Fruit fly (Drosophila melanogaster) whole organism, embryonic: Measurements from ENCODE around the gene snk.

ENCODE experiments used
- Aef1 ChIP-seq: fragments of 200-800 bp; sonication (Bioruptor generic); IDR thresholded peaks from 3 replicates; pipeline ENCODE4 v1.3.6; 2022; ENCODE audit warnings: missing biosample characterization, missing genetic modification characterization
- CG10267 ChIP-seq: fragments of 200-800 bp; sonication (Bioruptor generic); optimal IDR thresholded peaks from 2 replicates; lab custom pipeline; 2018; ENCODE audit warnings: missing biosample characterization, mild to moderate bottlenecking, missing genetic modification characterization, moderate library complexity
- CG10959 ChIP-seq: fragments of 200-800 bp; sonication (Bioruptor generic); IDR thresholded peaks from 2 replicates; pipeline ENCODE4 v1.3.6; 2022; ENCODE audit warnings: missing biosample characterization, missing genetic modification characterization
- CG12104 ChIP-seq: fragments of 200-800 bp; sonication (Bioruptor generic); optimal IDR thresholded peaks from 3 replicates; lab custom pipeline; 2016; ENCODE audit warnings: missing biosample characterization, missing genetic modification characterization
- CG1233 ChIP-seq: fragments of 200-800 bp; sonication (Bioruptor generic); optimal IDR thresholded peaks from 4 replicates; lab custom pipeline; 2018; ENCODE audit warnings: missing biosample characterization, mild to moderate bottlenecking, missing genetic modification characterization
- CG12391 ChIP-seq: fragments of 200-800 bp; sonication (Bioruptor generic); optimal IDR thresholded peaks from 3 replicates; lab custom pipeline; 2018; ENCODE audit warnings: missing biosample characterization, mild to moderate bottlenecking, missing genetic modification characterization, moderate library complexity
- CG13287 ChIP-seq: fragments of 200-800 bp; sonication (Bioruptor generic); IDR thresholded peaks from 2 replicates; pipeline ENCODE4 v1.3.6; 2022; ENCODE audit warnings: missing biosample characterization, missing genetic modification characterization; ENCODE audit not compliant: partially characterized antibody
- CG17802 ChIP-seq: fragments of 200-800 bp; sonication (Bioruptor generic); optimal IDR thresholded peaks from 2 replicates; lab custom pipeline; 2018; ENCODE audit warnings: missing biosample characterization, mild to moderate bottlenecking, missing genetic modification characterization, moderate library complexity
- CG17829 ChIP-seq: fragments of 200-800 bp; optimal IDR thresholded peaks from 2 replicates; lab custom pipeline; 2019; ENCODE audit warnings: missing biosample characterization, mild to moderate bottlenecking, missing genetic modification characterization, moderate library complexity
- CG1832 ChIP-seq: fragments of 200-800 bp; sonication (Bioruptor generic); optimal IDR thresholded peaks from 2 replicates; lab custom pipeline; 2017; ENCODE audit warnings: missing biosample characterization, mild to moderate bottlenecking, missing genetic modification characterization, inconsistent platforms
- CG2129 ChIP-seq: fragments of 200-800 bp; sonication (Bioruptor generic); IDR thresholded peaks from 2 replicates; pipeline ENCODE4 v1.3.6; 2022; ENCODE audit warnings: missing biosample characterization, missing genetic modification characterization; ENCODE audit not compliant: partially characterized antibody
- CG31388 ChIP-seq: fragments of 200-800 bp; sonication (Bioruptor generic); optimal IDR thresholded peaks from 2 replicates; lab custom pipeline; 2016; ENCODE audit warnings: missing biosample characterization, missing genetic modification characterization
- CG34376 ChIP-seq: fragments of 200-800 bp; sonication (Bioruptor generic); optimal IDR thresholded peaks from 2 replicates; lab custom pipeline; 2018; ENCODE audit warnings: missing biosample characterization, mild to moderate bottlenecking, missing genetic modification characterization
- CG4282 ChIP-seq: fragments of 200-800 bp; sonication (Bioruptor generic); optimal IDR thresholded peaks from 2 replicates; lab custom pipeline; 2016; ENCODE audit warnings: missing biosample characterization, missing genetic modification characterization
- CG4328 ChIP-seq: fragments of 200-800 bp; sonication (Bioruptor generic); optimal IDR thresholded peaks from 3 replicates; lab custom pipeline; 2017; ENCODE audit warnings: missing biosample characterization, missing genetic modification reagents, missing genetic modification characterization
- CG4360 ChIP-seq: fragments of 200-800 bp; sonication (Bioruptor generic); IDR thresholded peaks from 2 replicates; pipeline ENCODE4 v1.3.6; 2022; ENCODE audit warnings: missing biosample characterization, missing genetic modification characterization
- CG6654 ChIP-seq: fragments of 200-800 bp; sonication (Bioruptor generic); optimal IDR thresholded peaks from 2 replicates; lab custom pipeline; 2017; ENCODE audit warnings: missing biosample characterization, mild to moderate bottlenecking, missing genetic modification characterization
- CG6813 ChIP-seq: fragments of 200-800 bp; sonication (Bioruptor generic); optimal IDR thresholded peaks from 2 replicates; lab custom pipeline; 2017; ENCODE audit warnings: missing biosample characterization, missing genetic modification characterization, mild to moderate bottlenecking, moderate library complexity, missing genetic modification reagents
- CoRest ChIP-seq: fragments of 200-800 bp; sonication (Bioruptor generic); optimal IDR thresholded peaks from 3 replicates; lab custom pipeline; 2018; ENCODE audit warnings: missing biosample characterization, mild to moderate bottlenecking, missing genetic modification characterization, moderate library complexity
- Dref ChIP-seq: fragments of 200-800 bp; sonication (Bioruptor generic); IDR thresholded peaks from 2 replicates; pipeline ENCODE4 v1.3.6; 2022; ENCODE audit warnings: missing biosample characterization, missing genetic modification characterization
- Hmr ChIP-seq: fragments of 200-800 bp; sonication (Bioruptor generic); optimal IDR thresholded peaks from 3 replicates; lab custom pipeline; 2017; ENCODE audit warnings: mild to moderate bottlenecking, missing biosample characterization, missing genetic modification reagents, missing genetic modification characterization
- Nf-YA ChIP-seq: fragments of 200-800 bp; sonication (Bioruptor generic); IDR thresholded peaks from 2 replicates; pipeline ENCODE4 v1.3.6; 2022; ENCODE audit warnings: missing biosample characterization, missing genetic modification characterization
- Opbp ChIP-seq: fragments of 200-800 bp; sonication (Bioruptor generic); IDR thresholded peaks from 3 replicates; pipeline ENCODE4 v1.3.6; 2022; ENCODE audit warnings: missing biosample characterization, missing genetic modification characterization; ENCODE audit not compliant: partially characterized antibody
- Sry-β ChIP-seq: fragments of 200-800 bp; sonication (Bioruptor generic); optimal IDR thresholded peaks from 2 replicates; lab custom pipeline; 2018; ENCODE audit warnings: missing biosample characterization, mild to moderate bottlenecking, missing genetic modification characterization, moderate library complexity
- al ChIP-seq: fragments of 200-800 bp; sonication (Bioruptor generic); IDR thresholded peaks from 2 replicates; pipeline ENCODE4 v1.3.6; 2022; ENCODE audit warnings: missing biosample characterization, missing genetic modification characterization
- br ChIP-seq: fragments of >200 bp; optimal IDR thresholded peaks from 2 replicates; lab custom pipeline; 2017
- caup ChIP-seq: fragments of 200-800 bp; sonication (Bioruptor generic); optimal IDR thresholded peaks from 3 replicates; lab custom pipeline; 2017; ENCODE audit warnings: missing biosample characterization, mild to moderate bottlenecking, missing genetic modification characterization, moderate library complexity; ENCODE audit not compliant: severe bottlenecking
- cg ChIP-seq: fragments of 200-800 bp; sonication (Bioruptor generic); optimal IDR thresholded peaks from 3 replicates; lab custom pipeline; 2019; ENCODE audit warnings: missing biosample characterization, mild to moderate bottlenecking, missing genetic modification characterization, moderate library complexity
- croc ChIP-seq: fragments of 200-800 bp; sonication (Bioruptor generic); conservative IDR thresholded peaks from 3 replicates; pipeline ENCODE4 v1.3.6; 2022; ENCODE audit warnings: missing biosample characterization, missing genetic modification characterization
- gcm ChIP-seq: fragments of 200-800 bp; sonication (Bioruptor generic); optimal IDR thresholded peaks from 2 replicates; lab custom pipeline; 2019; ENCODE audit warnings: missing biosample characterization, mild to moderate bottlenecking, missing genetic modification characterization, moderate library complexity
- gro ChIP-seq: fragments of 200-800 bp; sonication (Bioruptor generic); optimal IDR thresholded peaks from 2 replicates; lab custom pipeline; 2016; ENCODE audit warnings: missing biosample characterization, missing genetic modification characterization
- h ChIP-seq: fragments of >200 bp; optimal IDR thresholded peaks from 2 replicates; lab custom pipeline; 2017
- jing ChIP-seq: fragments of 200-800 bp; sonication (Bioruptor generic); optimal IDR thresholded peaks from 2 replicates; lab custom pipeline; 2018; ENCODE audit warnings: missing biosample characterization, mild to moderate bottlenecking, missing genetic modification characterization
- jumu ChIP-seq: fragments of 200-800 bp; sonication (Bioruptor generic); optimal IDR thresholded peaks from 3 replicates; lab custom pipeline; 2016; ENCODE audit warnings: missing biosample characterization, missing genetic modification characterization
- kah ChIP-seq: fragments of 200-800 bp; sonication (Bioruptor generic); optimal IDR thresholded peaks from 2 replicates; lab custom pipeline; 2018; ENCODE audit warnings: missing biosample characterization, mild to moderate bottlenecking, missing genetic modification characterization
- kay ChIP-seq: fragments of 200-800 bp; sonication (Bioruptor generic); optimal IDR thresholded peaks from 2 replicates; lab custom pipeline; 2016; ENCODE audit warnings: missing biosample characterization, missing genetic modification characterization
- mirr ChIP-seq: fragments of 200-800 bp; sonication (Bioruptor generic); optimal IDR thresholded peaks from 3 replicates; lab custom pipeline; 2018; ENCODE audit warnings: missing biosample characterization, mild to moderate bottlenecking, missing genetic modification characterization
- nom ChIP-seq: fragments of 200-800 bp; sonication (Bioruptor generic); optimal IDR thresholded peaks from 2 replicates; lab custom pipeline; 2017; ENCODE audit warnings: missing biosample characterization, missing genetic modification characterization, mild to moderate bottlenecking, moderate library complexity, missing genetic modification reagents
- org-1 ChIP-seq: fragments of 200-800 bp; sonication (Bioruptor generic); optimal IDR thresholded peaks from 2 replicates; lab custom pipeline; 2017; ENCODE audit warnings: missing biosample characterization, missing genetic modification characterization
- pb ChIP-seq: fragments of 200-800 bp; sonication (Bioruptor generic); optimal IDR thresholded peaks from 3 replicates; lab custom pipeline; 2016; ENCODE audit warnings: missing biosample characterization, missing genetic modification characterization
- phol ChIP-seq: fragments of 200-800 bp; sonication (Bioruptor generic); optimal IDR thresholded peaks from 3 replicates; lab custom pipeline; 2018; ENCODE audit warnings: missing biosample characterization, mild to moderate bottlenecking, missing genetic modification characterization, moderate library complexity
- pum ChIP-seq: fragments of 200-800 bp; sonication (Bioruptor generic); optimal IDR thresholded peaks from 2 replicates; lab custom pipeline; 2016; ENCODE audit warnings: missing biosample characterization, missing genetic modification characterization
- sens ChIP-seq: fragments of 200-800 bp; sonication (Bioruptor generic); peaks from one replicate; lab custom pipeline; 2016; ENCODE audit warnings: missing biosample characterization, missing genetic modification characterization
- tll ChIP-seq, 2 experiments: fragments of 200-800 bp in 1 of 2; fragments of >200 bp in 1 of 2; sonication (Bioruptor generic) in 1 of 2; optimal IDR thresholded peaks; 2 replicates each; lab custom pipeline; 2017 to 2019; ENCODE audit warnings: missing biosample characterization in 2 of 2, missing genetic modification characterization in 2 of 2, mild to moderate bottlenecking in 1 of 2, moderate library complexity in 1 of 2
- tna ChIP-seq: fragments of 200-800 bp; sonication (Bioruptor generic); IDR thresholded peaks from 2 replicates; pipeline ENCODE4 v1.3.6; 2022; ENCODE audit warnings: missing biosample characterization, missing genetic modification characterization; ENCODE audit not compliant: partially characterized antibody
- toy ChIP-seq: fragments of 200-800 bp; sonication (Bioruptor generic); IDR thresholded peaks from 2 replicates; pipeline ENCODE4 v1.3.6; 2022; ENCODE audit warnings: missing biosample characterization, missing genetic modification characterization
- vnd ChIP-seq: fragments of 200-800 bp; sonication (Bioruptor generic); IDR thresholded peaks from 3 replicates; pipeline ENCODE4 v1.3.6; 2022; ENCODE audit warnings: missing biosample characterization, missing genetic modification characterization; ENCODE audit not compliant: partially characterized antibody
- zen ChIP-seq: fragments of 200-800 bp; sonication (Bioruptor generic); optimal IDR thresholded peaks from 3 replicates; lab custom pipeline; 2018; ENCODE audit warnings: missing biosample characterization, mild to moderate bottlenecking, missing genetic modification characterization, moderate library complexity

snk gene

DNA sequence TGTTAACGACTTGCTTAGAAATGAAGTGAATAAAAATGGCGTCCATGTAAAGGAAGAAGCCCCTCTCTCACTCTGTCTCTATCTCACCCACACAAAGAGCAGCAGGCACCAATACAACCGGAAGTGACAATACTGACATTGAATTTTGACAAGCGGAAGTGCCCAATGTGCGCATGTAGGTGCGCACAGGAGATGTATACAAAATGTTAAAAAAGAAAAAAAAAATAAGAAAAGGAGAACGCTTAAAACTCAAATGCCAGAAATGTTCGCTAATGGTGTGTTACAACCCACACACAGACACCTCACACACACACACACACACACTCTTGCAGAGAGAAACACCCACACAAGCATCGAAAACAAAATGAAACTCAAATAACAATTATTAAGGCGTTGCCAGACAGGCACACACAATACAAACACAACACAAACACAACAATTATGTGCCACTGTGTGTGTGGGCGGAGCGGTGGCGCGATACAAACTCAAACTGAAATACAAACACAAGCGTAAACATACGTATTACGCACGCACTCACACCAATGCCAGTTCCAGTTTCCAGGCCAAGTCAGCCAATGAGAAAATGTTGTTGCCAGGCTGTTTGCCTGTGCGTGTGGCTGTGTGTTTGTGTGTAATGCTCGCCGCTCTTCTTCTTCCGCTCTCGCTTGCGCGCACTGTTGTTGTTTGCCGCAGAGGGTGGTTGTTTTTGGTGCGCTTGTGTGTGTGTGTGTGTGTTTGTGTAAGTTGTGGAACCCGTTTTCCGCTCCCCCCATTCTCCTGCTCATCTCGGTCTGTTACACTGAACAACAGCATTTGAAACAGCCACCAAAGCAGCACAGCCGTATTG is 21.4 kb upstream of the snk start (continued):
- peak; percentile 94 for TF ChIP-seq Nf-YA
- no peak for TF ChIP-seq CG10267 (tag; lab: Kevin White, UChicago)
- no peak for TF ChIP-seq CG2129 (GFP tag; lab: Robert Waterston, UW)
- TF ChIP-seq CG1832 (GFP tag; lab: Kevin White, UChicago): peak; percentile 91
- peak; percentile 95 for TF ChIP-seq Aef1 (GFP tag; lab: Robert Waterston, UW)
- no peak for TF ChIP-seq Sry-β (GFP tag; lab: Kevin White, UChicago)
- TF ChIP-seq CG1233: peak; percentile 1
- no peak for TF ChIP-seq croc
- TF ChIP-seq toy (GFP tag; lab: Robert Waterston, UW): no peak
- TF ChIP-seq phol: peak; percentile 34
- peak; percentile 7 for TF ChIP-seq pb (GFP tag; lab: Kevin White, UChicago)
- peak; percentile 70 for TF ChIP-seq sens (GFP tag; lab: Kevin White, UChicago)
- TF ChIP-seq mirr (GFP tag; lab: Kevin White, UChicago): peak; percentile 62
- TF ChIP-seq CG6654 (GFP tag; lab: Kevin White, UChicago): no peak
- no peak for TF ChIP-seq jumu
- peak; percentile 31; the same call in 1 of the 2 replicates for TF ChIP-seq CG10959 (GFP tag; lab: Robert Waterston, UW)
- TF ChIP-seq CG17829 (tag; lab: Kevin White, UChicago): peak; percentile 28
- 0 out of 3 replicates have a peak, but pooled peaks have one; percentile 46 for TF ChIP-seq vnd (GFP tag; lab: Robert Waterston, UW)
- no peak for TF ChIP-seq CG12391
- TF ChIP-seq pum (GFP tag; lab: Kevin White, UChicago): no peak
- TF ChIP-seq caup (GFP tag; lab: Kevin White, UChicago): peak; percentile 12
- TF ChIP-seq CG4328 (GFP tag; lab: Kevin White, UChicago): peak; percentile 6
- TF ChIP-seq gro (GFP tag; lab: Kevin White, UChicago): peak; percentile 17
- TF ChIP-seq tna (GFP tag; lab: Robert Waterston, UW): 0 out of 2 replicates have a peak, but pooled peaks have one; percentile 46
- peak; percentile 19 for TF ChIP-seq jing (GFP tag; lab: Kevin White, UChicago)
- no peak for TF ChIP-seq CG31388
- TF ChIP-seq tll (GFP tag; optimal IDR thresholded peaks at IDR 0.05; lab: Kevin White, UChicago): peak in 1 of 2 experiments; percentile 75
- peak; percentile 100 for TF ChIP-seq cg (GFP tag; lab: Kevin White, UChicago)
- peak; percentile 8 for TF ChIP-seq Hmr (GFP tag; lab: Kevin White, UChicago)
- peak; percentile 83 for TF ChIP-seq CoRest (tag; lab: Kevin White, UChicago)
- no peak for TF ChIP-seq nom (GFP tag; lab: Kevin White, UChicago)
- TF ChIP-seq CG4360 (GFP tag; lab: Robert Waterston, UW): peak; percentile 84
- TF ChIP-seq Dref (GFP tag; lab: Robert Waterston, UW): no peak
- no peak for TF ChIP-seq CG34376 (GFP tag; lab: Kevin White, UChicago)
- no peak for TF ChIP-seq CG17802
- TF ChIP-seq br (lab: Kevin White, UChicago): no peak
- TF ChIP-seq kay (GFP tag; lab: Kevin White, UChicago): no peak
- TF ChIP-seq zen (tag; lab: Kevin White, UChicago): peak; percentile 63
- TF ChIP-seq gcm (GFP tag; lab: Kevin White, UChicago): peak; percentile 7
- peak; percentile 45 for TF ChIP-seq kah (GFP tag; lab: Kevin White, UChicago)
- TF ChIP-seq org-1 (GFP tag; lab: Kevin White, UChicago): no peak
- peak; percentile 44; the same call in 1 of the 3 replicates for TF ChIP-seq Opbp (GFP tag; lab: Robert Waterston, UW)
- peak; percentile 53 for TF ChIP-seq CG4282 (GFP tag; lab: Kevin White, UChicago)
- no peak for TF ChIP-seq CG6813
- TF ChIP-seq CG12104 (GFP tag; lab: Kevin White, UChicago): no peak
- no peak for TF ChIP-seq h (lab: Kevin White, UChicago)
- TF ChIP-seq al (GFP tag; lab: Robert Waterston, UW): no peak
- peak; percentile 51; the same call in 1 of the 2 replicates for TF ChIP-seq CG13287 (GFP tag; lab: Robert Waterston, UW)
